Worm (Caenorhabditis elegans) whole organism, L2 larva: ENCODE data around the gene acr-12.

Source experiments
- R02D3.7 ChIP-seq: fragments of 150-350 bp; optimal IDR thresholded peaks from 2 replicates; lab custom pipeline; 2014; ENCODE audit warnings: missing biosample characterization, missing genetic modification characterization
- alr-1 ChIP-seq: fragments of 150-350 bp; optimal IDR thresholded peaks from 2 replicates; lab custom pipeline; 2014; ENCODE audit warnings: missing biosample characterization, missing genetic modification characterization
- dmd-4 ChIP-seq: sonication (generic microtip); optimal IDR thresholded peaks from 2 replicates; lab custom pipeline; 2017; ENCODE audit warnings: missing biosample characterization, missing genetic modification characterization
- elt-1 ChIP-seq: fragments of 150-350 bp; optimal IDR thresholded peaks from 2 replicates; lab custom pipeline; 2014; ENCODE audit warnings: missing biosample characterization, missing genetic modification characterization
- nhr-11 ChIP-seq: fragments of 150-350 bp; optimal IDR thresholded peaks from 2 replicates; lab custom pipeline; 2014; ENCODE audit warnings: missing biosample characterization, missing genetic modification characterization
- snpc-4 ChIP-seq: fragments of 150-350 bp; optimal IDR thresholded peaks from 2 replicates; lab custom pipeline; 2014; ENCODE audit warnings: missing biosample characterization, missing genetic modification characterization
- zag-1 ChIP-seq: fragments of 150-350 bp; optimal IDR thresholded peaks from 2 replicates; lab custom pipeline; 2014; ENCODE audit warnings: missing biosample characterization, missing genetic modification characterization

- no peak for TF ChIP-seq R02D3.7
- no peak for TF ChIP-seq elt-1 (tag; lab: Kevin White, UChicago)
- TF ChIP-seq snpc-4 (tag; lab: Kevin White, UChicago), result no peak
- no peak for TF ChIP-seq dmd-4 (tag; lab: Kevin White, UChicago)
- no peak for TF ChIP-seq nhr-11 (tag; lab: Kevin White, UChicago)
- no peak for TF ChIP-seq alr-1 (tag; lab: Kevin White, UChicago)
- no peak for TF ChIP-seq zag-1 (tag; lab: Kevin White, UChicago)
These were observed 26.0 kb downstream of the acr-12 start for ce11 chrX:13558667-13559066.
